Fruit fly (Drosophila melanogaster): ENCODE measurements around the gene Rtel1.

The Rtel1 gene

DNA sequence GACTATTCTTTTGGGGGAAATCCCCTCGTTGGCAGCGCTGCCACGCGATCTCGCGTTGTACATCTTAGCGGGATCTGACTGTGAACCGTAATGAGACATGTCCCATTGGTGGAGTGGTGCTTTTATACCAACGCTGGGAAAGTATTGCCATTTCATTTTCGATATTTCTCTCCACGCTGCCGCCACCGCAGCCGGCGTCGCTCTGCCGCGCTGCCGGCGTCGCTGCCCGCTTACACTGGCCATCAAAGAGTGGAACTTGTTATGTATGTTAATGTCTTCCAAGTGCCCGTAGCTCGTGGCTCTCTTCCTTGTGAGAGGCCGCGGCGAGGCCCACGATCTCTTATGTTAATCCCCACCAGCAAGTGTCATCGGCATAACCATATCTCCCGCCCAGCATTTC lies 34.0 kb downstream of the Rtel1 start, which contains the start of gene CG3108:
Gene CG3108, minus strand, starts transcription at position 101 of the 400 bp plus-strand sequence.
- no peak for TF ChIP-seq dl (GFP tag; optimal IDR thresholded peaks at IDR 0.05; ENCODE audit: insufficient read depth in 1 of 2, partially characterized antibody in 2 of 2)
- TF ChIP-seq CrebA (GFP tag; optimal IDR thresholded peaks at IDR 0.05; ENCODE audit: borderline replicate concordance), result no peak
- no peak for TF ChIP-seq N (GFP tag; optimal IDR thresholded peaks at IDR 0.05)
- no peak for TF ChIP-seq Sp1 (GFP tag; optimal IDR thresholded peaks at IDR 0.05)
- TF ChIP-seq Hnf4 (GFP tag; optimal IDR thresholded peaks at IDR 0.05), result no peak
- TF ChIP-seq jim (GFP tag; optimal IDR thresholded peaks at IDR 0.05), result no peak
- no peak for TF ChIP-seq Rel (GFP tag; optimal IDR thresholded peaks at IDR 0.05)
- no peak for TF ChIP-seq Rel (tag; optimal IDR thresholded peaks at IDR 0.05)
- no peak for TF ChIP-seq sv (GFP tag; optimal IDR thresholded peaks at IDR 0.05)
- TF ChIP-seq CG32264 (GFP tag; optimal IDR thresholded peaks at IDR 0.05), result no peak
- no peak for TF ChIP-seq br (GFP tag; optimal IDR thresholded peaks at IDR 0.05)
- no peak for TF ChIP-seq sage (GFP tag; optimal IDR thresholded peaks at IDR 0.05)
- no peak for TF ChIP-seq dmrt93B (GFP tag; optimal IDR thresholded peaks at IDR 0.05)
- TF ChIP-seq pan (optimal IDR thresholded peaks at IDR 0.05), result no peak
- no peak for TF ChIP-seq foxo (GFP tag; optimal IDR thresholded peaks at IDR 0.05)
- TF ChIP-seq OdsH (GFP tag; optimal IDR thresholded peaks at IDR 0.05), result no peak
- TF ChIP-seq tai (GFP tag; optimal IDR thresholded peaks at IDR 0.05), result no peak
- TF ChIP-seq Jra (GFP tag; optimal IDR thresholded peaks at IDR 0.05), result no peak
- no peak for TF ChIP-seq brk (GFP tag; optimal IDR thresholded peaks at IDR 0.05)
- TF ChIP-seq dsf (GFP tag; optimal IDR thresholded peaks at IDR 0.05; ENCODE audit: borderline replicate concordance), result no peak

DNA sequence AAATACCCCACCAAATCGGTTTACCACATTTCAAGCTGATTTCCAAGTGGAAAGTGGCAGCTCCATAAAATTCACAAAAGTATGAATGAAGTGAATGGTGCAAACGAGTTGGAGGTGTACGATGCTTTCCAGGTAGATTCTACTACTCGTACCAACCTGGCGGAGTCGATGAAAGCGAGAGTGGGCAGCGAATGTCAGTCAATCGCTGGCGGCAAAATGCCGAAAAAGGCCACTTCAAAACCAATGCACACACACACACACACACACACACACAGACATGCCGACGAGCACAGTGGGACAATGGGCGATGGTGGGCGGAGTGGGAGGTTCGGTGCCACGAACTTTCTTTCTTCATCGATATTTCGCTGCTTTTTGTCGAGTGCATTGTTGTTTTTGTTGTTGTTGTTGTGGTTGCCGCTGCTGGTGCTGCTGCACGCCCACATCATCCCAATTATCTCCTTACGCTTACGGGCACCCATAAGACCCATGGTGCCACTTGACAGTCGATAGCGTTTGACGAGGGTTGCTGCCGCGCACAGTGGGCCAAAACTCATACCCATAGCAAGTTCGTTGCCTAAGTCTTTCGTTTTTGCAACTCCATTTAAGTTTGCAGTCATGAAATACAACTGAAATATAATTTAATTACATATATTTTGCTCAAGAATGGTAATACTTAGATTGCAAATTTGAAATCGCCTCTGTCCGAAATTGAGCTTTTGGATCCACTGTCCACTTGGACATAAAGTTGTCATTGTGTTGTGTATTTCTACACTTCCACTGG lies 35.9 kb downstream of the Rtel1 start:
- TF ChIP-seq dmrt93B (GFP tag; optimal IDR thresholded peaks at IDR 0.05) (peak; percentile 50), lola (GFP tag; optimal IDR thresholded peaks at IDR 0.05) (no peak), rgr (GFP tag; optimal IDR thresholded peaks at IDR 0.05) (peak; percentile 68), br (GFP tag; optimal IDR thresholded peaks at IDR 0.05) (peak; percentile 71), tai (GFP tag; optimal IDR thresholded peaks at IDR 0.05) (no peak), Jra (GFP tag; optimal IDR thresholded peaks at IDR 0.05) (no peak), Abd-B (GFP tag; optimal IDR thresholded peaks at IDR 0.05) (no peak), h (GFP tag; optimal IDR thresholded peaks at IDR 0.05) (peak; percentile 77), dl (GFP tag; optimal IDR thresholded peaks at IDR 0.05; ENCODE audit: insufficient read depth in 1 of 2, partially characterized antibody in 2 of 2) (no peak), Mio (GFP tag; optimal IDR thresholded peaks at IDR 0.05) (no peak), psq (GFP tag; optimal IDR thresholded peaks at IDR 0.05) (peak; percentile 63), Myc (optimal IDR thresholded peaks at IDR 0.05) (no peak), Rel (GFP tag; optimal IDR thresholded peaks at IDR 0.05) (no peak), Rel (tag; optimal IDR thresholded peaks at IDR 0.05) (no peak), Sp1 (GFP tag; optimal IDR thresholded peaks at IDR 0.05) (peak; percentile 65), HLH106 (tag; optimal IDR thresholded peaks at IDR 0.05) (peak; percentile 67), fru (GFP tag; optimal IDR thresholded peaks at IDR 0.05) (peak; percentile 73), Hr78 (GFP tag; optimal IDR thresholded peaks at IDR 0.05) (no peak), usp (GFP tag; optimal IDR thresholded peaks at IDR 0.05) (no peak), OdsH (GFP tag; optimal IDR thresholded peaks at IDR 0.05) (peak; percentile 70), Hr83 (GFP tag; optimal IDR thresholded peaks at IDR 0.05; ENCODE audit: poor library complexity, severe bottlenecking) (no peak), ey (GFP tag; optimal IDR thresholded peaks at IDR 0.05) (peak; percentile 50), woc (GFP tag; optimal IDR thresholded peaks at IDR 0.05) (peak; percentile 74), dsf (GFP tag; optimal IDR thresholded peaks at IDR 0.05; ENCODE audit: borderline replicate concordance) (no peak), Vsx2 (GFP tag; optimal IDR thresholded peaks at IDR 0.05; ENCODE audit: partially characterized antibody) (no peak), brk (GFP tag; optimal IDR thresholded peaks at IDR 0.05) (no peak), Hnf4 (GFP tag; optimal IDR thresholded peaks at IDR 0.05) (no peak), Dif (GFP tag; optimal IDR thresholded peaks at IDR 0.05; ENCODE audit: partially characterized antibody) (no peak), pan (optimal IDR thresholded peaks at IDR 0.05) (no peak), foxo (GFP tag; optimal IDR thresholded peaks at IDR 0.05) (peak in 1 of 2 experiments; percentile 70), jim (GFP tag; optimal IDR thresholded peaks at IDR 0.05) (no peak), N (GFP tag; optimal IDR thresholded peaks at IDR 0.05) (no peak), CrebA (GFP tag; optimal IDR thresholded peaks at IDR 0.05; ENCODE audit: borderline replicate concordance) (no peak), Dfd (GFP tag; optimal IDR thresholded peaks at IDR 0.05) (no peak), sv (GFP tag; optimal IDR thresholded peaks at IDR 0.05) (no peak), GATAd (GFP tag; optimal IDR thresholded peaks at IDR 0.05) (no peak), sage (GFP tag; optimal IDR thresholded peaks at IDR 0.05) (peak; percentile 65), CG32264 (GFP tag; optimal IDR thresholded peaks at IDR 0.05) (peak; percentile 47), CG9705 (GFP tag; optimal IDR thresholded peaks at IDR 0.05) (no peak)
